Worm (Caenorhabditis elegans) whole organism, L1 larva: ENCODE data around the gene M01H9.2.

Experiments
- F16B12.6 ChIP-seq: fragments of 150-350 bp; optimal IDR thresholded peaks from 2 replicates; lab custom pipeline; 2014; ENCODE audit warnings: missing biosample characterization, missing genetic modification characterization
- blmp-1 ChIP-seq: fragments of 150-350 bp; optimal IDR thresholded peaks from 2 replicates; lab custom pipeline; 2014; ENCODE audit warnings: missing biosample characterization, missing genetic modification characterization
- elt-3 ChIP-seq, 6 experiments: fragments of 150-350 bp in 1 of 6; sonication (generic microtip); optimal IDR thresholded peaks; 2 replicates each; lab custom pipeline; 2017 to 2018; ENCODE audit warnings: missing biosample characterization in 6 of 6, missing genetic modification characterization in 6 of 6, inconsistent platforms in 1 of 6
- jun-1 ChIP-seq: fragments of 150-350 bp; optimal IDR thresholded peaks from 2 replicates; lab custom pipeline; 2014; ENCODE audit warnings: missing biosample characterization, missing genetic modification reagents, missing genetic modification characterization
- nhr-47 ChIP-seq: sonication (generic microtip); optimal IDR thresholded peaks from 2 replicates; lab custom pipeline; 2016; ENCODE audit warnings: mild to moderate bottlenecking, missing genetic modification characterization, moderate library complexity, missing compliant biosample characterization
- nhr-77 ChIP-seq: fragments of 150-350 bp; optimal IDR thresholded peaks from 2 replicates; lab custom pipeline; 2014; ENCODE audit warnings: missing biosample characterization, missing genetic modification characterization
- pqm-1 ChIP-seq: sonication (generic microtip); optimal IDR thresholded peaks from 3 replicates; lab custom pipeline; 2017; ENCODE audit warnings: missing biosample characterization, missing genetic modification characterization
- sptf-1 ChIP-seq: fragments of 150-350 bp; optimal IDR thresholded peaks from 2 replicates; lab custom pipeline; 2014; ENCODE audit warnings: missing biosample characterization, missing genetic modification characterization

DNA sequence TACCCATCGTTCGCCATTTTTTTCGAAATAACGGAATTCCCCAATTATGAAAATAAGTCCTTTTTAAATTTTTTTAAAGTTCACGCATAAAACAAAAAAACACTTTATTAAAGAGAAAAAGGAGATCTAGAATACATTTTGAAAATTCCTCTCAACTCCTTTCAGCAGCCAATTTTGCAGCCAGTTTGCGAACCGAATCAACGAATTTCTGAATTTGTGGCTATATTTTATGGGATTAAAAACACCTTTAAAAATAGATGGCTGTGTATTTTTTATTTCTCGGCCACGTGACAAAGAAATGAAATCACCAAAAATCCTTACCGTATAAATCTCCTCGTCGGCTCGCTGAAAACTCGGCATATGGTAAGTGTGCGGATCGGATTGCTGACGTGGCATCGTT lies 17.0 kb upstream of the M01H9.2 start, which contains the start of gene M01H9.10:
- no peak for TF ChIP-seq pqm-1 (tag; lab: Kevin White, UChicago)
- no peak for TF ChIP-seq sptf-1 (tag; lab: Kevin White, UChicago)
- no peak for TF ChIP-seq nhr-77 (tag; lab: Kevin White, UChicago)
- TF ChIP-seq F16B12.6, result no peak
- TF ChIP-seq jun-1 (tag; lab: Kevin White, UChicago), result no peak
- TF ChIP-seq elt-3 (tag; optimal IDR thresholded peaks at IDR 0.05; lab: Kevin White, UChicago), result no peak
- TF ChIP-seq blmp-1 (tag; lab: Kevin White, UChicago), result no peak
- TF ChIP-seq nhr-47 (tag; lab: Kevin White, UChicago), result no peak
